Worm (Caenorhabditis elegans): ENCODE results near the gene ddl-3.
A peak's percentile ranks its signal among the peaks of the same experiment; 100 is the strongest.

The ddl-3 gene

ce11 chrII:14377796-14378195 is 33.5 kb upstream of the ddl-3 start, which contains the start of gene acr-20 (continued):
- TF ChIP-seq mel-28 (tag; optimal IDR thresholded peaks at IDR 0.05; ENCODE audit: borderline replicate concordance) (no peak), Y95B8A.8 (GFP tag; IDR thresholded peaks at IDR 0.05) (no peak), chd-7 (tag; optimal IDR thresholded peaks at IDR 0.05) (no peak), akir-1 (GFP tag; optimal IDR thresholded peaks at IDR 0.05) (no peak), athp-1 (tag; optimal IDR thresholded peaks at IDR 0.05) (no peak), attf-5 (GFP tag; optimal IDR thresholded peaks at IDR 0.05) (no peak), lsl-1 (GFP tag; optimal IDR thresholded peaks at IDR 0.05) (no peak)

ce11 chrII:14374594-14374993 is 30.3 kb upstream of the ddl-3 start:
- TF ChIP-seq madf-10 (tag; optimal IDR thresholded peaks at IDR 0.05): no peak
- TF ChIP-seq him-1 (tag; optimal IDR thresholded peaks at IDR 0.05): no peak
- TF ChIP-seq egrh-3 (GFP tag; IDR thresholded peaks at IDR 0.05): no peak
- no peak for TF ChIP-seq tlf-1 (GFP tag; optimal IDR thresholded peaks at IDR 0.05)
- TF ChIP-seq lin-35 (GFP tag; optimal IDR thresholded peaks at IDR 0.05): no peak
- no peak for TF ChIP-seq ZK185.1 (tag; optimal IDR thresholded peaks at IDR 0.05; ENCODE audit: poor library complexity, severe bottlenecking)
- no peak for TF ChIP-seq K11D2.4 (GFP tag; IDR thresholded peaks at IDR 0.05)

ce11 chrII:14365182-14365751 is 21.0 kb upstream of the ddl-3 start, which contains the start of gene imb-2:
Gene imb-2, plus strand, starts transcription at chrII:14365701.
- peak; percentile 3 for TF ChIP-seq F49E8.2 (tag; optimal IDR thresholded peaks at IDR 0.05; ENCODE audit: insufficient read depth)
- peak; percentile 68 for TF ChIP-seq lin-54 (GFP tag; optimal IDR thresholded peaks at IDR 0.05)
- TF ChIP-seq let-607 (tag; optimal IDR thresholded peaks at IDR 0.05): peak in 1 of 2 experiments; percentile 15
- TF ChIP-seq C17E4.6 (GFP tag; IDR thresholded peaks at IDR 0.05): no peak
- peak; percentile 12 for TF ChIP-seq unc-130 (GFP tag; optimal IDR thresholded peaks at IDR 0.05)
- TF ChIP-seq snpc-1.3 (tag; optimal IDR thresholded peaks at IDR 0.05; ENCODE audit: insufficient read depth): peak; percentile 2
- peak in 1 of 3 experiments; percentile 73 for TF ChIP-seq lin-35 (GFP tag; optimal IDR thresholded peaks at IDR 0.05)
- no peak for TF ChIP-seq egrh-3 (GFP tag; IDR thresholded peaks at IDR 0.05)
- peak; percentile 36 for TF ChIP-seq lin-40 (tag; optimal IDR thresholded peaks at IDR 0.05)
- peak; percentile 44 for TF ChIP-seq nhr-80 (tag; optimal IDR thresholded peaks at IDR 0.05)
- peak; percentile 84 for TF ChIP-seq madf-6 (GFP tag; IDR thresholded peaks at IDR 0.05)
- peak; percentile 10; the same call in 1 of the 2 replicates for TF ChIP-seq hmg-1.2 (GFP tag; IDR thresholded peaks at IDR 0.05)
- TF ChIP-seq F52B5.7 (tag; optimal IDR thresholded peaks at IDR 0.05): no peak
- peak; percentile 60 for TF ChIP-seq K12H6.12 (tag; optimal IDR thresholded peaks at IDR 0.05)
- TF ChIP-seq lsl-1 (GFP tag; optimal IDR thresholded peaks at IDR 0.05): peak; percentile 88
- TF ChIP-seq madf-8 (GFP tag; conservative IDR thresholded peaks at IDR 0.05): peak; percentile 49
- no peak for TF ChIP-seq hmg-20 (GFP tag; IDR thresholded peaks at IDR 0.05)
- TF ChIP-seq rcor-1 (GFP tag; IDR thresholded peaks at IDR 0.05): 0 out of 2 replicates have a peak, but pooled peaks have one; percentile 17
- TF ChIP-seq hlh-12 (tag; optimal IDR thresholded peaks at IDR 0.05): no peak
- no peak for TF ChIP-seq egl-18 (GFP tag; IDR thresholded peaks at IDR 0.05)
- TF ChIP-seq xnd-1 (tag; optimal IDR thresholded peaks at IDR 0.05): peak; percentile 82
- TF ChIP-seq cebp-1 (GFP tag; IDR thresholded peaks at IDR 0.05): no peak
- TF ChIP-seq cebp-1 (tag; optimal IDR thresholded peaks at IDR 0.05): peak; percentile 38
- peak; percentile 61 for TF ChIP-seq zfh-2 (GFP tag; conservative IDR thresholded peaks at IDR 0.05)
- TF ChIP-seq B0035.1 (tag; optimal IDR thresholded peaks at IDR 0.05): no peak
- TF ChIP-seq Y56A3A.18 (GFP tag; IDR thresholded peaks at IDR 0.05): no peak
- peak; percentile 54 for TF ChIP-seq dox-1 (GFP tag; IDR thresholded peaks at IDR 0.05)
- TF ChIP-seq dpl-1 (GFP tag; optimal IDR thresholded peaks at IDR 0.05): peak; percentile 39
- peak; percentile 89 for TF ChIP-seq ztf-18 (tag; optimal IDR thresholded peaks at IDR 0.05)
- no peak for TF ChIP-seq egl-44 (GFP tag; IDR thresholded peaks at IDR 0.05)
- peak; percentile 9 for TF ChIP-seq tbp1 (GFP tag; optimal IDR thresholded peaks at IDR 0.05)
- no peak for TF ChIP-seq rec-8 (tag; optimal IDR thresholded peaks at IDR 0.05)
- peak; percentile 3 for TF ChIP-seq him-1 (tag; optimal IDR thresholded peaks at IDR 0.05)
- peak; percentile 86 for TF ChIP-seq F33H1.4 (GFP tag; IDR thresholded peaks at IDR 0.05)

Measured in whole organism, young adult.